Fruit fly (Drosophila melanogaster) whole organism, embryonic: ENCODE data around the gene CG15023.

Experiments
- Atf-2 ChIP-seq: fragments of 200-800 bp; sonication (Bioruptor generic); optimal IDR thresholded peaks from 2 replicates; lab custom pipeline; 2016; ENCODE audit warnings: missing biosample characterization, missing genetic modification characterization
- CG10209 ChIP-seq: fragments of 200-800 bp; sonication (Bioruptor generic); optimal IDR thresholded peaks from 3 replicates; lab custom pipeline; 2017; ENCODE audit warnings: missing biosample characterization, mild to moderate bottlenecking, missing genetic modification characterization, missing genetic modification reagents
- CG11247 ChIP-seq: fragments of 200-800 bp; sonication (Bioruptor generic); IDR thresholded peaks from 2 replicates; pipeline ENCODE4 v1.3.6; 2022; ENCODE audit warnings: missing biosample characterization, missing genetic modification characterization
- CG11695 ChIP-seq: fragments of 200-800 bp; sonication (Bioruptor generic); IDR thresholded peaks from 3 replicates; pipeline ENCODE4 v1.3.6; 2022; ENCODE audit warnings: missing biosample characterization, missing genetic modification characterization
- CG13296 ChIP-seq: fragments of 200-800 bp; sonication (Bioruptor generic); optimal IDR thresholded peaks from 3 replicates; lab custom pipeline; 2018; ENCODE audit warnings: missing biosample characterization, mild to moderate bottlenecking, missing genetic modification characterization
- CG13624 ChIP-seq: fragments of 200-800 bp; sonication (Bioruptor generic); optimal IDR thresholded peaks from 2 replicates; lab custom pipeline; 2016; ENCODE audit warnings: missing biosample characterization, missing genetic modification characterization
- CG13894 ChIP-seq: fragments of 200-800 bp; sonication (Bioruptor generic); optimal IDR thresholded peaks from 3 replicates; lab custom pipeline; 2018; ENCODE audit warnings: missing biosample characterization, mild to moderate bottlenecking, missing genetic modification characterization, moderate library complexity
- CG14014 ChIP-seq: fragments of 200-800 bp; sonication (Bioruptor generic); IDR thresholded peaks from 2 replicates; pipeline ENCODE4 v1.3.6; 2022; ENCODE audit warnings: missing biosample characterization, missing genetic modification characterization
- CG14441 ChIP-seq: fragments of 200-800 bp; sonication (Bioruptor generic); IDR thresholded peaks from 2 replicates; pipeline ENCODE4 v1.3.6; 2022; ENCODE audit warnings: missing biosample characterization, missing genetic modification characterization
- CG1603 ChIP-seq: fragments of 200-800 bp; sonication (Bioruptor generic); optimal IDR thresholded peaks from 2 replicates; lab custom pipeline; 2019; ENCODE audit warnings: missing biosample characterization, mild to moderate bottlenecking, missing genetic modification characterization, moderate library complexity
- CG17385 ChIP-seq: fragments of 200-800 bp; sonication (Bioruptor generic); optimal IDR thresholded peaks from 3 replicates; lab custom pipeline; 2018; ENCODE audit warnings: missing biosample characterization, mild to moderate bottlenecking, missing genetic modification characterization
- CG18011 ChIP-seq: fragments of 200-800 bp; sonication (Bioruptor generic); optimal IDR thresholded peaks from 2 replicates; lab custom pipeline; 2017; ENCODE audit warnings: missing biosample characterization, missing genetic modification characterization, mild to moderate bottlenecking, moderate library complexity, missing genotype
- CG4404 ChIP-seq: fragments of 200-800 bp; sonication (Bioruptor generic); IDR thresholded peaks from 2 replicates; pipeline ENCODE4 v1.3.6; 2022; ENCODE audit warnings: missing biosample characterization, missing genetic modification characterization
- CG4730 ChIP-seq: fragments of 200-800 bp; sonication (Bioruptor generic); IDR thresholded peaks from 2 replicates; pipeline ENCODE4 v1.3.6; 2022; ENCODE audit warnings: missing biosample characterization, missing genetic modification characterization
- CG6813 ChIP-seq: fragments of 200-800 bp; sonication (Bioruptor generic); optimal IDR thresholded peaks from 2 replicates; lab custom pipeline; 2017; ENCODE audit warnings: missing biosample characterization, missing genetic modification characterization, mild to moderate bottlenecking, moderate library complexity, missing genetic modification reagents
- CG6854 ChIP-seq: fragments of 200-800 bp; sonication (Bioruptor generic); optimal IDR thresholded peaks from 3 replicates; lab custom pipeline; 2017; ENCODE audit warnings: missing biosample characterization, mild to moderate bottlenecking, missing genetic modification characterization
- CG7271 ChIP-seq: fragments of 200-800 bp; sonication (Bioruptor generic); optimal IDR thresholded peaks from 2 replicates; lab custom pipeline; 2018; ENCODE audit warnings: missing biosample characterization, mild to moderate bottlenecking, missing genetic modification characterization, moderate library complexity
- CG7357 ChIP-seq: fragments of 200-800 bp; sonication (Bioruptor generic); IDR thresholded peaks from 3 replicates; pipeline ENCODE4 v1.3.6; 2022; ENCODE audit warnings: missing biosample characterization, missing genetic modification characterization
- CG7786 ChIP-seq: fragments of 200-800 bp; sonication (Bioruptor generic); optimal IDR thresholded peaks from 2 replicates; lab custom pipeline; 2016; ENCODE audit warnings: missing biosample characterization, missing genetic modification characterization
- CG9932 ChIP-seq: fragments of 200-800 bp; sonication (Bioruptor generic); IDR thresholded peaks from 2 replicates; pipeline ENCODE4 v1.3.6; 2022; ENCODE audit warnings: missing biosample characterization, missing genetic modification characterization
- Dip3 ChIP-seq: fragments of 200-800 bp; sonication (Bioruptor generic); optimal IDR thresholded peaks from 3 replicates; lab custom pipeline; 2016; ENCODE audit warnings: missing biosample characterization, missing genetic modification characterization
- Dp ChIP-seq: fragments of 200-800 bp; sonication (Bioruptor generic); optimal IDR thresholded peaks from 2 replicates; lab custom pipeline; 2018; ENCODE audit warnings: missing biosample characterization, mild to moderate bottlenecking, missing genetic modification characterization, moderate library complexity
- Gug ChIP-seq: fragments of 200-800 bp; sonication (Bioruptor generic); IDR thresholded peaks from 4 replicates; pipeline ENCODE4 v1.3.6; 2022; ENCODE audit warnings: missing biosample characterization, missing genetic modification characterization
- HLH4C ChIP-seq: fragments of 200-800 bp; sonication (Bioruptor generic); IDR thresholded peaks from 3 replicates; pipeline ENCODE4 v1.3.6; 2022; ENCODE audit warnings: missing biosample characterization, missing genetic modification characterization; ENCODE audit not compliant: partially characterized antibody
- HmgD ChIP-seq: fragments of 200-800 bp; sonication (Bioruptor generic); optimal IDR thresholded peaks from 3 replicates; lab custom pipeline; 2016; ENCODE audit warnings: missing biosample characterization, missing genetic modification characterization
- Hr78 ChIP-seq, 2 experiments: fragments of 200-800 bp in 1 of 2; fragments of >200 bp in 1 of 2; sonication (Bioruptor generic) in 1 of 2; optimal IDR thresholded peaks; 2 replicates each; lab custom pipeline; 2017 to 2019; ENCODE audit warnings: missing biosample characterization in 2 of 2, missing genetic modification characterization in 2 of 2, mild to moderate bottlenecking in 1 of 2, moderate library complexity in 1 of 2
- Lpt ChIP-seq: fragments of >200 bp; optimal IDR thresholded peaks from 2 replicates; lab custom pipeline; 2018; ENCODE audit warnings: missing biosample characterization, missing genetic modification characterization
- Med ChIP-seq: fragments of 200-800 bp; sonication (Bioruptor generic); peaks from one replicate; lab custom pipeline; 2016; ENCODE audit warnings: missing biosample characterization, missing genetic modification characterization, mild to moderate bottlenecking, inconsistent platforms, moderate library complexity
- Mrtf ChIP-seq: fragments of 200-800 bp; sonication (Bioruptor generic); IDR thresholded peaks from 3 replicates; pipeline ENCODE4 v1.3.6; 2022; ENCODE audit warnings: missing biosample characterization, missing genetic modification characterization
- Sox102F ChIP-seq: fragments of 200-800 bp; sonication (Bioruptor generic); optimal IDR thresholded peaks from 2 replicates; lab custom pipeline; 2018; ENCODE audit warnings: missing biosample characterization, mild to moderate bottlenecking, missing genetic modification characterization, moderate library complexity
- Ssrp ChIP-seq: fragments of 200-800 bp; sonication (Bioruptor generic); optimal IDR thresholded peaks from 2 replicates; lab custom pipeline; 2018; ENCODE audit warnings: missing biosample characterization, mild to moderate bottlenecking, missing genetic modification characterization, moderate library complexity
- al ChIP-seq: fragments of 200-800 bp; sonication (Bioruptor generic); IDR thresholded peaks from 2 replicates; pipeline ENCODE4 v1.3.6; 2022; ENCODE audit warnings: missing biosample characterization, missing genetic modification characterization
- cato ChIP-seq: fragments of 200-800 bp; sonication (Bioruptor generic); optimal IDR thresholded peaks from 2 replicates; lab custom pipeline; 2016; ENCODE audit warnings: missing biosample characterization, missing genetic modification characterization, borderline replicate concordance
- caup ChIP-seq: fragments of 200-800 bp; sonication (Bioruptor generic); optimal IDR thresholded peaks from 3 replicates; lab custom pipeline; 2017; ENCODE audit warnings: missing biosample characterization, mild to moderate bottlenecking, missing genetic modification characterization, moderate library complexity; ENCODE audit not compliant: severe bottlenecking
- chinmo ChIP-seq: fragments of 200-800 bp; sonication (Bioruptor generic); IDR thresholded peaks from 4 replicates; pipeline ENCODE4 v1.3.6; 2022; ENCODE audit warnings: missing biosample characterization, missing genetic modification characterization; ENCODE audit not compliant: partially characterized antibody
- crol ChIP-seq: fragments of 200-800 bp; sonication (Bioruptor generic); IDR thresholded peaks from 2 replicates; pipeline ENCODE4 v1.3.6; 2022; ENCODE audit warnings: missing biosample characterization, missing genetic modification characterization
- dimm ChIP-seq: fragments of 200-800 bp; sonication (Bioruptor generic); IDR thresholded peaks from 2 replicates; pipeline ENCODE4 v1.3.6; 2022; ENCODE audit warnings: missing biosample characterization, missing genetic modification characterization
- gcm ChIP-seq: fragments of 200-800 bp; sonication (Bioruptor generic); optimal IDR thresholded peaks from 2 replicates; lab custom pipeline; 2019; ENCODE audit warnings: missing biosample characterization, mild to moderate bottlenecking, missing genetic modification characterization, moderate library complexity
- grau ChIP-seq: fragments of 200-800 bp; optimal IDR thresholded peaks from 3 replicates; lab custom pipeline; 2019; ENCODE audit warnings: missing biosample characterization, mild to moderate bottlenecking, missing genetic modification characterization, moderate library complexity
- jumu ChIP-seq: fragments of 200-800 bp; sonication (Bioruptor generic); optimal IDR thresholded peaks from 3 replicates; lab custom pipeline; 2016; ENCODE audit warnings: missing biosample characterization, missing genetic modification characterization
- pan ChIP-seq, 4 experiments: fragments of >200 bp in 3 of 4; fragments of 200-800 bp in 1 of 4; sonication (Bioruptor generic) in 1 of 4; optimal IDR thresholded peaks in 3 of 4; IDR thresholded peaks in 1 of 4; 2 replicates each; pipeline versions ENCODE4 v1.3.6 to Lab custom; 2017 to 2022; ENCODE audit warnings: missing biosample characterization in 2 of 4, missing genetic modification characterization in 2 of 4, mixed read lengths in 1 of 4
- sc ChIP-seq, 3 experiments: fragments of >200 bp in 2 of 3; fragments of 200-800 bp in 1 of 3; sonication (Bioruptor generic) in 1 of 3; optimal IDR thresholded peaks; 2 replicates in 2 of 3; 3 replicates in 1 of 3; lab custom pipeline; 2017; ENCODE audit warnings: mild to moderate bottlenecking in 1 of 3, missing biosample characterization in 1 of 3, missing genetic modification characterization in 1 of 3, missing genetic modification reagents in 1 of 3
- sens ChIP-seq: fragments of 200-800 bp; sonication (Bioruptor generic); peaks from one replicate; lab custom pipeline; 2016; ENCODE audit warnings: missing biosample characterization, missing genetic modification characterization
- sens-2 ChIP-seq: fragments of 200-800 bp; sonication (Bioruptor generic); IDR thresholded peaks from 2 replicates; pipeline ENCODE4 v1.3.6; 2022; ENCODE audit warnings: missing biosample characterization, missing genetic modification characterization
- trem ChIP-seq: fragments of 200-800 bp; optimal IDR thresholded peaks from 3 replicates; lab custom pipeline; 2019; ENCODE audit warnings: missing biosample characterization, mild to moderate bottlenecking, missing genetic modification characterization, moderate library complexity
- tup ChIP-seq: fragments of 200-800 bp; sonication (Bioruptor generic); optimal IDR thresholded peaks from 2 replicates; lab custom pipeline; 2016; ENCODE audit warnings: missing biosample characterization, mild to moderate bottlenecking, missing genetic modification characterization, moderate library complexity
- wor ChIP-seq: fragments of 200-800 bp; sonication (Bioruptor generic); IDR thresholded peaks from 2 replicates; pipeline ENCODE4 v1.3.6; 2022; ENCODE audit warnings: missing biosample characterization, missing genetic modification characterization
- zfh2 ChIP-seq: fragments of 200-800 bp; sonication (Bioruptor generic); optimal IDR thresholded peaks from 2 replicates; lab custom pipeline; 2016; ENCODE audit warnings: missing biosample characterization, missing genetic modification characterization

The CG15023 gene

DNA sequence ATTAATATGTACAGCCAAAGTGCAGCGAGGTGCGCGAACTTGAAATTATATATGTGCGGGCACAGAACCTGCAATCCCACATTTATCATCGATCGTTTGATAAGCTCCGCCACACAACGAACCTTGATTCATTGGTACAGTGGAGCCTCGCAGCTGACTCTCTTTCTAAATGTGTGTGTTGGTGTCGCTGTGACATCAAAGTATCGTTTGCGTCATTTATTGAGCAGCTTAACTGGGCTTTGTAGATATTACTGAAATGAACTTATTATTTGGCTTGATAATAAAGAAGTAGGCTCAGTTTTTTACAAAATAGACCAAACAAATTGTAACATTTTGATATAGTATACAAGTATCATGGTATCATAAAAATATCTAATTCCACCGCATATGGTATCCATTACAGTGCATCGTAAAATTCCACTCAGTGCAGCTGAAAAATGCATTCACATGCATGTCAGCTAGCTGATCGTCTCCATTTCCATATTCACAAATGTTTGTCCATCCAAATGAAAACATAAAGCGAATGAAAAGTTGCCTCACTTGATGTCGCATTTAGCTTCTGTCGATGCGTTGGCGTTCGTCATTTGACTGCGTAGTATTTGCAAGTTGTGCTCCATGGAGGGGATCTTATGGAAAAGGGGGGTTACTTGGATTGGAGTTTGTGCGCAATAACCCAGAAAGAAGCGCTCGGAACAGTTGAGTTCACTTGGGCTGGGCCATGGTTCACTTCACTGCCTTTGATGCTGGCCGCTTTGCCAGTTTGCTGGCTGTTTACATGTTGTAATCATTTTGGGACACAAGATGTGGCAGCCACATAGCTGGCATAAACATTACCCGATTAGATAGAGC is 50.1 kb downstream of the CG15023 start (continued):
- no peak for TF ChIP-seq cato (GFP tag; lab: Kevin White, UChicago)
- no peak for TF ChIP-seq gcm (GFP tag; lab: Kevin White, UChicago)
- no peak for TF ChIP-seq CG13894
- TF ChIP-seq jumu (GFP tag; lab: Kevin White, UChicago): no peak
- peak; percentile 23; the same call in 1 of the 2 replicates for TF ChIP-seq CG9932
- no peak for TF ChIP-seq trem (tag; lab: Kevin White, UChicago)
- TF ChIP-seq CG6854: no peak
- TF ChIP-seq Sox102F: peak; percentile 13
- no peak for TF ChIP-seq CG7786 (GFP tag; lab: Kevin White, UChicago)
- no peak for TF ChIP-seq wor (GFP tag; lab: Robert Waterston, UW)
- peak; percentile 87 for TF ChIP-seq grau (tag; lab: Kevin White, UChicago)
- peak; percentile 3 for TF ChIP-seq Med
- TF ChIP-seq zfh2 (GFP tag; lab: Kevin White, UChicago): no peak
- no peak for TF ChIP-seq al (GFP tag; lab: Robert Waterston, UW)
- TF ChIP-seq CG4404 (GFP tag; lab: Robert Waterston, UW): no peak
- no peak for TF ChIP-seq pan (optimal IDR thresholded peaks at IDR 0.05; lab: Kevin White, UChicago)
- TF ChIP-seq pan (GFP tag; optimal IDR thresholded peaks at IDR 0.05 in 1 of 2, IDR thresholded peaks at IDR 0.05 in 1 of 2): peak in 1 of 2 experiments; percentile 55
- peak; percentile 77 for TF ChIP-seq CG13624
- no peak for TF ChIP-seq sens-2 (GFP tag; lab: Robert Waterston, UW)
- TF ChIP-seq CG10209 (GFP tag; lab: Kevin White, UChicago): no peak
- TF ChIP-seq sens (GFP tag; lab: Kevin White, UChicago): peak; percentile 52
- no peak for TF ChIP-seq Mrtf (GFP tag; lab: Robert Waterston, UW)
- TF ChIP-seq HmgD (GFP tag; lab: Kevin White, UChicago): no peak
- TF ChIP-seq CG7271 (tag; lab: Kevin White, UChicago): no peak
- TF ChIP-seq Gug (GFP tag; lab: Robert Waterston, UW): no peak
- TF ChIP-seq Dip3: no peak
- TF ChIP-seq CG6813: no peak
- TF ChIP-seq CG7357 (GFP tag; lab: Robert Waterston, UW): no peak
- TF ChIP-seq caup (GFP tag; lab: Kevin White, UChicago): peak; percentile 8
- TF ChIP-seq CG4730 (GFP tag; lab: Robert Waterston, UW): no peak
- no peak for TF ChIP-seq crol (GFP tag; lab: Robert Waterston, UW)
- TF ChIP-seq Lpt (GFP tag; lab: Kevin White, UChicago): no peak
- TF ChIP-seq CG1603 (tag; lab: Kevin White, UChicago): no peak
- TF ChIP-seq CG14014 (GFP tag; lab: Robert Waterston, UW): 0 out of 2 replicates have a peak, but pooled peaks have one; percentile 23
- no peak for TF ChIP-seq Dp (GFP tag; lab: Kevin White, UChicago)
- no peak for TF ChIP-seq CG11247
- TF ChIP-seq tup (GFP tag; lab: Kevin White, UChicago): no peak
- TF ChIP-seq CG17385 (GFP tag; lab: Kevin White, UChicago): no peak
- peak; percentile 40; the same call in 1 of the 2 replicates for TF ChIP-seq CG14441 (GFP tag; lab: Robert Waterston, UW)
- peak in 1 of 2 experiments; percentile 3 for TF ChIP-seq Hr78 (GFP tag; optimal IDR thresholded peaks at IDR 0.05; lab: Kevin White, UChicago)
- TF ChIP-seq Atf-2: no peak
- no peak for TF ChIP-seq CG13296 (GFP tag; lab: Kevin White, UChicago)
- no peak for TF ChIP-seq Ssrp (tag; lab: Kevin White, UChicago)
- no peak for TF ChIP-seq HLH4C
- no peak for TF ChIP-seq dimm
- TF ChIP-seq sc (optimal IDR thresholded peaks at IDR 0.05; lab: Kevin White, UChicago): no peak
- TF ChIP-seq sc (GFP tag; optimal IDR thresholded peaks at IDR 0.05; lab: Kevin White, UChicago): no peak
- TF ChIP-seq CG18011 (GFP tag; lab: Kevin White, UChicago): peak; percentile 5
- TF ChIP-seq CG11695 (GFP tag; lab: Robert Waterston, UW): no peak
- TF ChIP-seq chinmo (GFP tag; lab: Robert Waterston, UW): no peak
